Worm (Caenorhabditis elegans): Measurements from ENCODE around the gene T26C5.4.

The T26C5.4 gene

DNA sequence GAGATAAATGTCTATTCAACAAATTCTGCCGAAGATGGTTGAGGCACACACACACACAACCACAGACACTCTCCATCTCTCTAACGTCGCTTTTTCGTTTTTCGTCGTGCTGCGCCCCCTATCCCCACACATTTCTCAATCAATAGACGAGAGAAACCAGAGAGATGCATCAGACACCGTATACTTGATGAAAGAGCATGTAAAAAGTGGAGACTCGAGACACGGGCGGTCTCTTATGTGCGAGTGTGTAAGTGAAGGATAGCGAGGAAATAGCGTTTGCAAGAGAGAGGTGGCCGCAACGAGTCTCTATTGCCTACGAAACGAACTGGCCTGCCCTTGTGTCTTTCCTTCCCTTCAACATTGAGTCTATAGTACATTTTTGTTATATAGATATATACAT, 32.5 kb upstream of the T26C5.4 start (continued):
- no peak for TF ChIP-seq egrh-3 (GFP tag; IDR thresholded peaks at IDR 0.05)
- TF ChIP-seq nfya-1 (tag; optimal IDR thresholded peaks at IDR 0.05; ENCODE audit: borderline replicate concordance, insufficient read depth) = no peak
- TF ChIP-seq mcd-1 (GFP tag; IDR thresholded peaks at IDR 0.05) = peak; percentile 66
- TF ChIP-seq mel-28 (tag; optimal IDR thresholded peaks at IDR 0.05; ENCODE audit: borderline replicate concordance) = no peak
- no peak for TF ChIP-seq madf-3 (GFP tag; IDR thresholded peaks at IDR 0.05)
- TF ChIP-seq madf-8 (GFP tag; conservative IDR thresholded peaks at IDR 0.05) = no peak
- no peak for TF ChIP-seq D2030.7 (GFP tag; IDR thresholded peaks at IDR 0.05)
- TF ChIP-seq ceh-91 (GFP tag; IDR thresholded peaks at IDR 0.05) = no peak
- TF ChIP-seq ceh-40 (GFP tag; IDR thresholded peaks at IDR 0.05) = no peak
- peak; percentile 42 for TF ChIP-seq F52B5.7 (tag; optimal IDR thresholded peaks at IDR 0.05)
- TF ChIP-seq ets-4 (GFP tag; optimal IDR thresholded peaks at IDR 0.05) = peak; percentile 85
- peak; percentile 34 for TF ChIP-seq F22D6.2 (tag; optimal IDR thresholded peaks at IDR 0.05)
- no peak for TF ChIP-seq F33H1.4 (GFP tag; IDR thresholded peaks at IDR 0.05)
- no peak for TF ChIP-seq nhr-120 (GFP tag; IDR thresholded peaks at IDR 0.05)
- TF ChIP-seq ceh-58 (GFP tag; IDR thresholded peaks at IDR 0.05) = no peak
- TF ChIP-seq T07F8.4 (tag; optimal IDR thresholded peaks at IDR 0.05) = no peak
- no peak for TF ChIP-seq xnd-1 (tag; optimal IDR thresholded peaks at IDR 0.05)
- no peak for TF ChIP-seq B0019.2 (GFP tag; conservative IDR thresholded peaks at IDR 0.05)
- no peak for TF ChIP-seq hlh-26 (GFP tag; conservative IDR thresholded peaks at IDR 0.05)
- no peak for TF ChIP-seq attf-3 (GFP tag; conservative IDR thresholded peaks at IDR 0.05)
- TF ChIP-seq madf-10 (tag; optimal IDR thresholded peaks at IDR 0.05) = peak; percentile 77
- TF ChIP-seq ceh-100 (GFP tag; IDR thresholded peaks at IDR 0.05) = no peak
- no peak for TF ChIP-seq F23B12.7 (tag; optimal IDR thresholded peaks at IDR 0.05; ENCODE audit: insufficient read depth)
- no peak for TF ChIP-seq rec-8 (tag; optimal IDR thresholded peaks at IDR 0.05)
- TF ChIP-seq somi-1 (GFP tag; optimal IDR thresholded peaks at IDR 0.05) = peak; percentile 73
- peak; percentile 12 for TF ChIP-seq snpc-1.3 (tag; optimal IDR thresholded peaks at IDR 0.05; ENCODE audit: insufficient read depth)
- peak in 1 of 3 experiments; percentile 82 for TF ChIP-seq lin-35 (GFP tag; optimal IDR thresholded peaks at IDR 0.05)
- peak; percentile 32 for TF ChIP-seq die-1 (tag; optimal IDR thresholded peaks at IDR 0.05)
- no peak for TF ChIP-seq attf-6 (GFP tag; IDR thresholded peaks at IDR 0.05)
- TF ChIP-seq F37B4.10 (GFP tag; IDR thresholded peaks at IDR 0.05) = no peak
- no peak for TF ChIP-seq bed-1 (GFP tag; IDR thresholded peaks at IDR 0.05)
- TF ChIP-seq lin-54 (GFP tag; optimal IDR thresholded peaks at IDR 0.05) = peak; percentile 67
- TF ChIP-seq snpc-4 (GFP tag; optimal IDR thresholded peaks at IDR 0.05) = no peak
- peak; percentile 59 to 79 (median 70) for TF ChIP-seq snpc-4 (tag; optimal IDR thresholded peaks at IDR 0.05)
- TF ChIP-seq B0336.3 (GFP tag; IDR thresholded peaks at IDR 0.05) = peak; percentile 84; the same call in 1 of the 2 replicates
- no peak for TF ChIP-seq snpc-1.1 (tag; optimal IDR thresholded peaks at IDR 0.05; ENCODE audit: insufficient read depth)
- peak; percentile 69 for TF ChIP-seq cebp-1 (GFP tag; IDR thresholded peaks at IDR 0.05)
- peak; percentile 91 for TF ChIP-seq cebp-1 (tag; optimal IDR thresholded peaks at IDR 0.05)
- TF ChIP-seq K11D2.4 (GFP tag; IDR thresholded peaks at IDR 0.05) = peak; percentile 65; the same call in 1 of the 2 replicates
- TF ChIP-seq tlf-1 (GFP tag; optimal IDR thresholded peaks at IDR 0.05) = peak; percentile 44
- TF ChIP-seq hsf-1 (GFP tag; IDR thresholded peaks at IDR 0.05) = no peak
- TF ChIP-seq F39B2.1 (GFP tag; IDR thresholded peaks at IDR 0.05) = no peak
- no peak for TF ChIP-seq mes-4 (tag; optimal IDR thresholded peaks at IDR 0.05)
- no peak for TF ChIP-seq T26A5.8 (tag; optimal IDR thresholded peaks at IDR 0.05)
- TF ChIP-seq let-526 (GFP tag; IDR thresholded peaks at IDR 0.05) = no peak
- no peak for TF ChIP-seq F57A8.1 (GFP tag; optimal IDR thresholded peaks at IDR 0.05)
- TF ChIP-seq dpff-1 (tag; optimal IDR thresholded peaks at IDR 0.05) = no peak
- peak; percentile 58; the same call in 1 of the 2 replicates for TF ChIP-seq rcor-1 (GFP tag; IDR thresholded peaks at IDR 0.05)
- TF ChIP-seq ztf-26 (tag; optimal IDR thresholded peaks at IDR 0.05) = peak; percentile 83
